Worm (Caenorhabditis elegans) whole organism, dauer: ENCODE measurements around the gene K08D12.8.

Source experiments
- unc-62 ChIP-seq: sonication (generic microtip); optimal IDR thresholded peaks from 2 replicates; lab custom pipeline; 2017; ENCODE audit warnings: missing biosample characterization, missing genetic modification reagents, missing genetic modification characterization

K08D12.8 gene

DNA sequence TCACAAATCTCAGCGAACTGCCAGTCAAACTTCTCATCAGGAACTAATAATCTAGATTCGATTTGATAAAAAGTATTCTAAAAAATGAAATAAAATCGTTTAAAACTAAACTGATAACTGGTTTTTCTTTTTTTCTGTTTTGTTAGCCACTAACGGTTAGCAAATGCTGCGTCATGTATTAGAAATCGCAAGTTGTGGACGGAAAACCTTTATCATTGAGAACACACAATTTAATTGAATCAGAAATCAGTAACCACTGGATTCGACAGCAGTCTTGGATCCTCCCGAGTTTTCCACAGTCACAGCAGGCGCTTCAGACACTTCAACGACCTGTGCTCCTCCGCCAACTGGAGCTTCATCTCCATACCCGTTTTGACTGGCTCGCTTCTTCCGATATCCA, 3.0 kb upstream of the K08D12.8 start:
- no peak for TF ChIP-seq unc-62 (GFP tag; lab: Kevin White, UChicago)

DNA sequence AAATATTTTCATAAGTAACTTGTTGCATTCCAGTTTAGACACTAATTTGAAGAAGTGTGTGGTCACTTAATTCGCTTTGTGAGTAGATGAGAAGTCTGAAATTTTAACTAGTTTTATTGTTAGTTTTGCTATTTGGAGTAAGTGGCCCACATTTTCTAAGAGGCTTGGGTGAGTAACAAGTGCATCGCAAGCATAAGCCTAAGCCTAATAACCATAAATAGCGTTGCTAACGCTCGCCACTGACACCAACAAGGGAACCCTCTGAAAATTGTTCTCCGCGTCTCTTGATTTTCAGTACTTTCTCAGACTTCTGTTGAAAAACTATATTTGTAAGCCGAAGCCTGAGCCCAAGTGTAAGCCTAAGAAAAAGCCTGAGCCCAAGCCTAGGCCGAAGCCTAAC, 1.7 kb upstream of the K08D12.8 start, which contains the start of gene epic-3:
Gene epic-3, minus strand, starts transcription at position 101 of the 400 bp plus-strand sequence.
- no peak for TF ChIP-seq unc-62 (GFP tag; lab: Kevin White, UChicago)

DNA sequence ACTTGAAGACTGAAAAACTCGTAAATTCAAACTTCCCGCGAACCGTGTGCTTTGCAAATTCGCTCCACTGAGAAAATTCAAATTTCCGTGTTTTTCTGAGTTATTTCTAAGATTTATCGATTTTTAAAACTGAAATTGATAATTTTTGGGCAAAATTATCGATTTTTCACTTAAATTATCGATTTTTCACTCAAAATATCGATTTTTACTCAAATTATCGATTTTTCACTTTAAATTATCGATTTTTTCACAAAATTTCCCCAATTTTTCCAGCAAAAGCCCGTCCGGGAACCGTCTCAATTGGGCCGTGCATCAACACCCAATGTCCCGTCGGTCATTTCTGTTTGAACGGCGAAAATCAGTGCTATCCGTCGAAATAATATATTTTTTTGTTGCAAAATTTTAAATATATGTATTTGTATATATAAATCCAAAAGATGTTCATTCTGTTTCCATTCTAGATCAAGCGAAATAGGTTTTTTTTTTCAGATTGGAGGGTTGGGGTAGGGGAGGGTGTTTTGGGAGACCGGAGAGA, 1.6 kb downstream of the K08D12.8 start:
- no peak for TF ChIP-seq unc-62 (GFP tag; lab: Kevin White, UChicago)

ce11 chrIV:1738324-1738730, 12.3 kb downstream of the K08D12.8 start:
- no peak for TF ChIP-seq unc-62 (GFP tag; lab: Kevin White, UChicago)

ce11 chrIV:1738892-1739291, 12.9 kb downstream of the K08D12.8 start:
- no peak for TF ChIP-seq unc-62 (GFP tag; lab: Kevin White, UChicago)

- TF ChIP-seq unc-62 (GFP tag; lab: Kevin White, UChicago), result no peak
These were observed 13.5 kb downstream of the K08D12.8 start for ce11 chrIV:1739366-1740104.

DNA sequence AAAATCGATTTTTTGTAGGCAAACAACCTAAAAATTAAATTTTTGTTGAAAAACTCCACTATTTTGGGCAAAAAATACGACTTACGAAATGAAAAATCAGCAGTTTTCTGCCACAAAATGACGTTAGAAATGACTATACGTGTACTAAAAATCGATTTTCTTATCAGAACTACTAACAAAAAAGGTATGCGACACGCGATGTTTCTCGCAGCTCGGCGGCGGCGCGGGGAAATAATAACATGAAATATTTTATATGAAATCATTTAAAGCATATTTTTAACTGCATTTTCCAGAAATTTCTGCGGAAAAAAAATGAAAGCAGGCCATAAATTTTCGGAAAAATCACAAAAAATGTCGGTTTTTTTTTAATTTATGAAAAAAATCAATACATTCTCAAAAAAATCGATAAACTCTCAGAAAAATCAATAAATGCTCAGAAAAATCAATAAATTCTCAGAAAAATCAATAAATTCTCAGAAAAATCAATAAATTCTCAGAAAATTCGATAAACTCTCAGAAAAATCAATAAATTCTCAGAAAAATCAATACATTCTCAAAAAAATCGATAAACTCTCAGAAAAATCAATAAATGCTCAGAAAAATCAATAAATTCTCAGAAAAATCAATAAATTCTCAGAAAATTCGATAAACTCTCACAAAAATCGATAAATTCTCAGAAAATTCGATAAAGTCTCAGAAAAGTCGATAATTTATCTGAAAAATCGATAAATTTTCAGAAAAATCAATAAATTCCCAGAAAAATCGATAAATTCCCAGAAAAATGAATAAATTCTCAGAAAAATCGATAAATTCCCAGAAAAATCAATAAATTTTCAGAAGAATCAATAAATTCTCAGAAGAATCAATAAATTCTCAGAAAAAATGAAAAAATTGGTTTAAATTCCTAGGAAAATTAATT, 14.4 kb downstream of the K08D12.8 start, which contains the start of gene ptpn-22:
Gene ptpn-22, minus strand, starts transcription at position 158 of the 919 bp plus-strand sequence.
- no peak for TF ChIP-seq unc-62 (GFP tag; lab: Kevin White, UChicago)

- no peak for TF ChIP-seq unc-62 (GFP tag; lab: Kevin White, UChicago)
These were observed 19.6 kb downstream of the K08D12.8 start, which contains the start of the genes Y41D4A.6 and Y41D4A.4 for ce11 chrIV:1745453-1746051. Gene Y41D4A.6 (minus strand): TSS chrIV:1745503. Gene Y41D4A.4 (plus strand): TSS chrIV:1746001.

DNA sequence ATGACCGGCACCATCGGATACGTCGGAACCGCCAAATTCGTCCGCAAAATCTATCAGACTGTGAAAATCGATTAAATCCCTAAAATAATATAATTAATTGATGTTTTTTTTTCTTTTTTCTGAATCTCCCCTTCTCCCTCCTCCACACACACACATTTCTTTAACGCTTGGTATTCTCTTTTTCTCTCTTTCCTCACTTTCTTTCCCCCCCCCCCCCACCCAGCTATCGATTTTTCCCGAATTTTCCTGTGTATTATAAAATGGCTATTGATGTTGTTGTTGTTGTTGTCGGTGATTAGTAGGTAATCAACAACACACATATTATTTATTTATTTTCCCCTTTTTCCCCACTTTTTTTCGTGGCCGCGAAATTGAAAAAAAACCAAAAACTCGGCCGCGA, 25.3 kb downstream of the K08D12.8 start:
- no peak for TF ChIP-seq unc-62 (GFP tag; lab: Kevin White, UChicago)

DNA sequence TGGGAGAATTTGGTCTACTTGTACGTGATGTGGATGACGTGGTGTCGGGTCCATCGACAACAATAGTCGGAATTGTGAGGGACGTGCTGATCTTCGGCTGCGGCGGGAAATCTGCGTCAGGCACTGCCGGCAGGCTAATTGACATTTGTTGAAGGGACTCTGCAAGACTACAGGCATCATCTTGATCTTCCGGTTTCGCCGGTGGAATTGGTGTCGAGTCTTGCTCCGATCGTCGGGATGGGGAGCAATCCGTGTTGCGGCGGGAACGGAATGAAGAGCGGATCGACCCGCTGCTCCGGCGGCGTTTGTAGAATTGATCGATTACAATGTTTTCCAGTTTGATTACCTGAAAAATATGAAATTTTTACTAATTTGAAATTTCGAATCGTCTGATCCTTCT, 26.5 kb downstream of the K08D12.8 start:
- no peak for TF ChIP-seq unc-62 (GFP tag; lab: Kevin White, UChicago)

DNA sequence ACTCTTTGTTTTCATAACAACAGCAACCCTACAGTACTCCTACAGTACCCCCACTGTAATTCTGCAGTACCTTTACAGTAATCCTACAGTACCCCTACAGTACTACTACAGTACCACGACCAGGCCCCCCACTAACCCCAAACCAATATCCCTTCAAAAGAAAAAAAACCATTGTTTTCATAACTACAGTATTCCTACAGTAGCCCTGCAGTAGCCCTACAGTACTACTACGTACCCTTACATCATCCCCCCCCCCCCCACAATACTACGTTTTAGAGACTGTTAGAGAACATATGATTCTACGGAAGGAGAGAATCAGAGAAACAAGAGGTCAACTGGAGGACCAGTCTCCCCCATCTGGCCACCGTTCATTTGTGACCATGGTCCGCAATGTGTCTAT, 27.5 kb downstream of the K08D12.8 start, which contains the start of gene Y41D4A.3:
Gene Y41D4A.3, plus strand, starts transcription at position 301 of the 400 bp plus-strand sequence.
- TF ChIP-seq unc-62 (GFP tag; lab: Kevin White, UChicago), result no peak

ce11 chrIV:1758595-1758994, 32.6 kb downstream of the K08D12.8 start:
- TF ChIP-seq unc-62 (GFP tag; lab: Kevin White, UChicago), result no peak

ce11 chrIV:1761553-1761952, 35.6 kb downstream of the K08D12.8 start, which contains the start of gene Y41D4A.7:
Gene Y41D4A.7 (minus strand): TSS chrIV:1761570.
- TF ChIP-seq unc-62 (GFP tag; lab: Kevin White, UChicago), result no peak

DNA sequence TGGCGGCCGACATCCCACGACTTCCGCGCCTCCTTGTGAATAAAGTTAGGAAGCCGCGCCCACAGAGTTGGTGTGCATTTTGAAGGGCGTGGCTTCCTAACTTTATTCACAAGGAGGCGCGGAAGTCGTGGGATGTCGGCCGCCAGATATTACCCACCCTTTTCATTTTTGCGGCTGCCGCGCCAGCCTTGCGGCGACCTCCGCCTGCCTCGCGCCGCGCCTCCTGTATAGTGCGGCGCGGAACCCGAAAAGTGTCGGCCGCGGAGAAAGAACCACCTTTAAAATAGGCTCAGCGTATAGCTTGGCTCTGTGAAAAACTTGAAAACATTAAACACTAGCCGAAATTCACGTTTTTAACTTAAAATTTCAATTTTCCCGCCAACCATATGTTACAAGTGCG, 37.5 kb downstream of the K08D12.8 start:
- no peak for TF ChIP-seq unc-62 (GFP tag; lab: Kevin White, UChicago)

DNA sequence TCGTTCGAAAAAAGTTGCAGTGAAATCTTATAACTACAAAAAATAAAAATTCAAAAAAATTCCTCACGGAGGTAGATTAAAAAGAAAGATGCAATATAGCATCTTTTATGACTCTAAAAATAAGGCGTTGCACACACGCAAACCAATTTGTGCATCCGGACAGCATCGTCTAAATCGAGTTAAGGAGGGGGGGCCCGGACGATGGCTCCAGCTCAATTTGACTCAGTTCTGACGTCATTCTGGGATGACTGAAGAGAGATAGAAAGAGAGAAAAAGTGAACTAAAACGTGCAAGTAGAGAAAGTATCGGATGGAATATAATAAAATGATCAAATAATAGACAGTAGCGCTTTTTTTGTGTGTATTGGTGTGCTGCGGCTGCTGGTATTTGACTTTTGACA, 40.0 kb downstream of the K08D12.8 start:
- TF ChIP-seq unc-62 (GFP tag; lab: Kevin White, UChicago), result no peak
